Worm (Caenorhabditis elegans) whole organism, L2 larva: ENCODE results near the gene T09F5.10.

Experiments used
- R02D3.7 ChIP-seq: fragments of 150-350 bp; optimal IDR thresholded peaks from 2 replicates; lab custom pipeline; 2014; ENCODE audit warnings: missing biosample characterization, missing genetic modification characterization
- ZK546.5 ChIP-seq: sonication (generic microtip); optimal IDR thresholded peaks from 2 replicates; lab custom pipeline; 2017; ENCODE audit warnings: missing biosample characterization, missing genetic modification characterization
- blmp-1 ChIP-seq: sonication (generic microtip); optimal IDR thresholded peaks from 2 replicates; lab custom pipeline; 2017; ENCODE audit warnings: missing genetic modification characterization, mild to moderate bottlenecking, missing compliant biosample characterization, antibody characterized with exemption, moderate library complexity; ENCODE audit not compliant: insufficient read depth
- ceh-16 ChIP-seq: fragments of 150-350 bp; optimal IDR thresholded peaks from 2 replicates; lab custom pipeline; 2014; ENCODE audit warnings: missing biosample characterization, missing genetic modification characterization
- dmd-4 ChIP-seq: sonication (generic microtip); optimal IDR thresholded peaks from 2 replicates; lab custom pipeline; 2017; ENCODE audit warnings: missing biosample characterization, missing genetic modification characterization
- fos-1 ChIP-seq: fragments of 150-350 bp; optimal IDR thresholded peaks from 2 replicates; lab custom pipeline; 2014; ENCODE audit warnings: missing biosample characterization, missing genetic modification characterization
- lsy-2 ChIP-seq, 2 experiments: fragments of 150-350 bp in 1 of 2; sonication (generic microtip) in 1 of 2; optimal IDR thresholded peaks; 2 replicates each; lab custom pipeline; 2014 to 2017; ENCODE audit warnings: missing biosample characterization in 2 of 2, missing genetic modification characterization in 2 of 2
- nhr-25 ChIP-seq: fragments of 150-350 bp; sonication (generic microtip); optimal IDR thresholded peaks from 3 replicates; lab custom pipeline; 2014; ENCODE audit warnings: missing biosample characterization, missing genetic modification characterization
- nhr-77 ChIP-seq: fragments of 150-350 bp; optimal IDR thresholded peaks from 2 replicates; lab custom pipeline; 2014; ENCODE audit warnings: missing biosample characterization, missing genetic modification characterization
- sem-4 ChIP-seq: fragments of 150-350 bp; optimal IDR thresholded peaks from 2 replicates; lab custom pipeline; 2014; ENCODE audit warnings: missing biosample characterization, missing genetic modification reagents, missing genetic modification characterization
- skn-1 ChIP-seq: sonication (generic microtip); optimal IDR thresholded peaks from 2 replicates; lab custom pipeline; 2017; ENCODE audit warnings: missing biosample characterization, missing genetic modification characterization
- snpc-4 ChIP-seq: fragments of 150-350 bp; optimal IDR thresholded peaks from 2 replicates; lab custom pipeline; 2014; ENCODE audit warnings: missing biosample characterization, missing genetic modification characterization
- unc-62 ChIP-seq: fragments of 150-350 bp; optimal IDR thresholded peaks from 2 replicates; lab custom pipeline; 2014; ENCODE audit warnings: missing biosample characterization, missing genetic modification reagents, missing genetic modification characterization
- ztf-1 ChIP-seq: fragments of 200-800 bp; sonication (Bioruptor generic); conservative IDR thresholded peaks from 2 replicates; pipeline ENCODE4 v1.3.6; 2022; ENCODE audit warnings: missing genetic modification characterization, missing compliant biosample characterization

- TF ChIP-seq nhr-77 (tag; lab: Kevin White, UChicago): no peak
- no peak for TF ChIP-seq ceh-16 (tag; lab: Kevin White, UChicago)
- no peak for TF ChIP-seq lsy-2 (tag; optimal IDR thresholded peaks at IDR 0.05; lab: Kevin White, UChicago)
- TF ChIP-seq unc-62 (GFP tag; lab: Kevin White, UChicago): no peak
- TF ChIP-seq nhr-25 (tag; lab: Kevin White, UChicago): no peak
- TF ChIP-seq ztf-1 (GFP tag; lab: Robert Waterston, UW): no peak
- TF ChIP-seq R02D3.7 (tag; lab: Kevin White, UChicago): no peak
- TF ChIP-seq ZK546.5: no peak
- TF ChIP-seq fos-1 (tag; lab: Kevin White, UChicago): no peak
- no peak for TF ChIP-seq skn-1 (tag; lab: Kevin White, UChicago)
- TF ChIP-seq sem-4 (tag; lab: Kevin White, UChicago): no peak
- no peak for TF ChIP-seq snpc-4 (tag; lab: Kevin White, UChicago)
- no peak for TF ChIP-seq blmp-1 (tag; lab: Kevin White, UChicago)
- TF ChIP-seq dmd-4: no peak
Measured at ce11 chrV:15193909-15194308, 14.1 kb downstream of the T09F5.10 start, which contains the start of gene Y75B12B.13.
